Fruit fly (Drosophila melanogaster): ENCODE measurements around the gene Cbl.

The Cbl gene

DNA sequence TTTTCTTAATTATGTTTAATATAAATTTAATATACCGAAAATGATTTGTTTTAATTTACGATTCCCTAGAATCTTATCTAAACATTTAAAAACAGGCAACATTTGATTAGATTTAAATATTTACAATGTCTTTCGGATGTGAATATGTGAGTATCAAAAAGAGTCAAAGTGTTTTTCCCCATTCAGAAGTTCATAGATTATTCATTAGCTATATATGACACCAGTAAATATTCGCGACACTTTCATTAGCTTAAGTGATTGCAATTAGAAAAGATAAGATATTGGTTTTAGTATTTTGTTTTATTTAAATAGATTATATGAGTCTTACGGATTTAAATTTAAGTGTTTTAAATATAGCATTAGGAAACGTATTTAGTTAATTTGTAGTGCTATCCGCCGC lies 30.6 kb upstream of the Cbl start:
- no peak for TF ChIP-seq cnc (optimal IDR thresholded peaks at IDR 0.05)
- TF ChIP-seq Clk (GFP tag; optimal IDR thresholded peaks at IDR 0.05), result no peak
- no peak for TF ChIP-seq bab1 (GFP tag; optimal IDR thresholded peaks at IDR 0.05)
- no peak for TF ChIP-seq toe (GFP tag; optimal IDR thresholded peaks at IDR 0.05)
- TF ChIP-seq CG11617 (GFP tag; optimal IDR thresholded peaks at IDR 0.05), result no peak
- TF ChIP-seq ovo (GFP tag; optimal IDR thresholded peaks at IDR 0.05), result no peak
- TF ChIP-seq kay (GFP tag; ENCODE audit: borderline replicate concordance), result no peak
- TF ChIP-seq CG7101 (tag; optimal IDR thresholded peaks at IDR 0.05), result no peak
- no peak for TF ChIP-seq CG7045 (GFP tag; optimal IDR thresholded peaks at IDR 0.05)
- no peak for TF ChIP-seq CG5204 (GFP tag; optimal IDR thresholded peaks at IDR 0.05)
- TF ChIP-seq Hr96 (GFP tag; optimal IDR thresholded peaks at IDR 0.05), result no peak
- TF ChIP-seq CG1620 (GFP tag; optimal IDR thresholded peaks at IDR 0.05), result no peak
- TF ChIP-seq Mnt (GFP tag; optimal IDR thresholded peaks at IDR 0.05), result no peak
- TF ChIP-seq tj (GFP tag; optimal IDR thresholded peaks at IDR 0.05), result no peak
- TF ChIP-seq CG14711 (tag; optimal IDR thresholded peaks at IDR 0.05), result no peak
- TF ChIP-seq CG12768 (GFP tag; optimal IDR thresholded peaks at IDR 0.05), result no peak
- TF ChIP-seq cic (GFP tag; optimal IDR thresholded peaks at IDR 0.05), result no peak
- TF ChIP-seq Crg-1 (GFP tag; optimal IDR thresholded peaks at IDR 0.05), result no peak
- no peak for TF ChIP-seq pad (GFP tag; optimal IDR thresholded peaks at IDR 0.05)
- no peak for TF ChIP-seq CG33017 (tag; optimal IDR thresholded peaks at IDR 0.05)

DNA sequence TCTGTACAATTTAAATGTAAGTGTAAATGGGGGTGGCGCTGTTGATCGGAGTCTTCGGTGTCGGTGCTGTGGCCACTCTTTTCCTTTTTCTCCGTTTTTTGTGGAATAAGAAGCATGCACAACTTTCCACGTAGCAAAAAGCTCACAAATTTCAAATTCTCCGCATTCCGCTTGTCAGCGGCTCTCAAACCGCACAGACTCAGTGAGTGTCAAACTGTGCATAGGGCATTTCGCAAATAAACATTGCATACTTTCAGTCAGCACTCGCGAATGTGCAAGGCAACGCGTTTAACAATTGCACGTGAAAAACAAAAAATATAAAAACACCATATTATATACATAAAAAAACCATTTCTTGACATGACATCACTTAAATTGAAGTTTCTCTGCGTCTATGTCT lies 29.8 kb upstream of the Cbl start:
- TF ChIP-seq Crg-1 (GFP tag; optimal IDR thresholded peaks at IDR 0.05), result no peak
- TF ChIP-seq CG14711 (tag; optimal IDR thresholded peaks at IDR 0.05), result no peak
- TF ChIP-seq CG1620 (GFP tag; optimal IDR thresholded peaks at IDR 0.05), result no peak
- TF ChIP-seq cnc (optimal IDR thresholded peaks at IDR 0.05), result no peak
- TF ChIP-seq Clk (GFP tag; optimal IDR thresholded peaks at IDR 0.05), result no peak
- no peak for TF ChIP-seq Mnt (GFP tag; optimal IDR thresholded peaks at IDR 0.05)
- TF ChIP-seq pad (GFP tag; optimal IDR thresholded peaks at IDR 0.05), result no peak
- no peak for TF ChIP-seq CG5204 (GFP tag; optimal IDR thresholded peaks at IDR 0.05)
- TF ChIP-seq CG7045 (GFP tag; optimal IDR thresholded peaks at IDR 0.05), result no peak

DNA sequence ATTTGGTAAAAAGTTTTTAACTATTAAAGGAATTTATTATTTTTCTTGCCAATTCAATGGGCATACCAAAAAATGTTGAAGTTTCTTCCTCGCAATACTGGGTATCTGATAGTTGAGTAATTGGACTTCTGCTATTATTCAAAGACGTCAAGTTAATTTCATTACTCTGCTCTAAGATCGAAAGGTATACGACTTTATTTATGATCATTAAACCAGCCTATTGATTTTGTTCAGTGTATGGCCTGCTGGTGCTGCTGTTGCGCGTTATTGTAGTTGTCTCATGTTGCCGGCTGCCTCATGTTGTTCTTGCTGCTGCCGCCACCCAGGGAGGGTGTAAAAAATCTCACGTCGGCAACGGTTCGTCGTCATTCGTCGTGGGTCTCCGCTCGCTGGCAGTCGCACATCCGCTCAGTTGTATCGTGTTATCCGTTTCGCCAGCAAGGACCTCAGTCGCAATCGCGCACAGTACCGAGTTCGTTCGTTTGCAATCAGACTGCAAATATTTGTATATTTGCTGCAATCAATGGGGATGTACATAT lies 29.1 kb upstream of the Cbl start, which contains the start of gene CG7120:
TSS of gene CG7120 (plus strand) at position 371 of the 539 bp plus-strand sequence.
- TF ChIP-seq CG7101 (tag; optimal IDR thresholded peaks at IDR 0.05), result no peak
- TF ChIP-seq cic (GFP tag; optimal IDR thresholded peaks at IDR 0.05), result peak; percentile 2
- TF ChIP-seq CG1620 (GFP tag; optimal IDR thresholded peaks at IDR 0.05), result no peak
- TF ChIP-seq Hr96 (GFP tag; optimal IDR thresholded peaks at IDR 0.05), result peak; percentile 8
- no peak for TF ChIP-seq CG11617 (GFP tag; optimal IDR thresholded peaks at IDR 0.05)

DNA sequence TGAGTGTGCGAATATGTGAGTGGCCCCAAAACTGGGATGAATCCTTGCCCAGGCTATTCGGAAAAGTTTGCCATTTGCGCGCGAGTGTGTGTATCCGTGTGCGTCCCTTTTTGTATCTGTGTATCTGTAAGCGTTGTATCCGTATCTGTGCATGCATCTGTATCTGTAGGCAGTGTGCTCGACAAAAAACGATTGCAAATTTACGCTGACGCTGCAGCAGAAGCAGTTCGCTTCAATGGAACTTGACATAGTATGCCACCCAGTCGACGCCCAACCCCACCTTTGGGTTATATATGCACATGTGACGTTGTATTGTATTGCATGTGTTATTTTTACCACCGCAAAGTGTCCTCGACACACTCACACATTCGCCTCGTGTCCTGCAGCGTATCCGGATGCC lies 28.6 kb upstream of the Cbl start:
- TF ChIP-seq CG14711 (tag; optimal IDR thresholded peaks at IDR 0.05) (no peak), CG12768 (GFP tag; optimal IDR thresholded peaks at IDR 0.05) (no peak), tj (GFP tag; optimal IDR thresholded peaks at IDR 0.05) (peak; percentile 95), CG7045 (GFP tag; optimal IDR thresholded peaks at IDR 0.05) (no peak), pad (GFP tag; optimal IDR thresholded peaks at IDR 0.05) (no peak), Mnt (GFP tag; optimal IDR thresholded peaks at IDR 0.05) (no peak), CG11617 (GFP tag; optimal IDR thresholded peaks at IDR 0.05) (no peak)

DNA sequence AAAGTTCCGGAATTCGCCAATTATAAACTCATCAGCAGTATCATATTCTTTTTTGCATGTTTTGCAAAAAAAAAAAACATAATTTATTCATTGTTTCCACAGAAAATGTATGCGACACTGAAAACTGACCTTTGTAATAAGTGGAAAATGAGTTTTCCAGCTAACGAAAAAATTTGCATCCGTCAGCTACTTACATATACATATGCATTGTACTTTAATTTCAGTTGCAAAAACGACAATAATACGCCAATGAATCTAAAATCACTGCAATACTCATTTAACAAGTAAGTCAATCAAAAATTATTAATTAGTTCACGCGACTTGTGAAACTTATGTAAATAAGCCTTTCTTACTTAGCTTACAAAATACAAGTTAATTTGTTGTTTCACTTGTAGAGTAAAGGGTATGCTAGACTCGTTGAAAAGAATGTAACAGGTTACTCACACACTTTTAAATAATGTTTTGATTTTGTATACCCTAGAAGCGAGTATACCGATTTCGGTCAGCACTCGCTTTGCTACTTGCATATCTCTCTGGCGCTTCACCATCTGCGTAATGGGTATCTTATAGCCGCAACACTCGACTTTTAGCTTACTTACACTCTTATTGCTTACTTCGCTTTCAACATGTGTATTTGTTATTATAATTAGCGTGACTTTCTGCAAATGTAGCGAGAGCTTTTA lies 25.9 kb upstream of the Cbl start:
- TF ChIP-seq CG5204 (GFP tag; optimal IDR thresholded peaks at IDR 0.05) (peak; percentile 48), CG33017 (tag; optimal IDR thresholded peaks at IDR 0.05) (peak; percentile 85), Mnt (GFP tag; optimal IDR thresholded peaks at IDR 0.05) (no peak), bab1 (GFP tag; optimal IDR thresholded peaks at IDR 0.05) (peak; percentile 96), Hr96 (GFP tag; optimal IDR thresholded peaks at IDR 0.05) (no peak), Clk (GFP tag; optimal IDR thresholded peaks at IDR 0.05) (no peak), pad (GFP tag; optimal IDR thresholded peaks at IDR 0.05) (peak; percentile 71), CG12768 (GFP tag; optimal IDR thresholded peaks at IDR 0.05) (peak; percentile 74), CG1620 (GFP tag; optimal IDR thresholded peaks at IDR 0.05) (peak; percentile 48), tj (GFP tag; optimal IDR thresholded peaks at IDR 0.05) (peak; percentile 95), CG11617 (GFP tag; optimal IDR thresholded peaks at IDR 0.05) (peak; percentile 68), toe (GFP tag; optimal IDR thresholded peaks at IDR 0.05) (no peak), kay (GFP tag; ENCODE audit: borderline replicate concordance) (peak; percentile 21), Crg-1 (GFP tag; optimal IDR thresholded peaks at IDR 0.05) (peak; percentile 60), CG7101 (tag; optimal IDR thresholded peaks at IDR 0.05) (peak; percentile 87), CG14711 (tag; optimal IDR thresholded peaks at IDR 0.05) (peak; percentile 86), cic (GFP tag; optimal IDR thresholded peaks at IDR 0.05) (peak; percentile 36), CG7045 (GFP tag; optimal IDR thresholded peaks at IDR 0.05) (peak; percentile 13)

DNA sequence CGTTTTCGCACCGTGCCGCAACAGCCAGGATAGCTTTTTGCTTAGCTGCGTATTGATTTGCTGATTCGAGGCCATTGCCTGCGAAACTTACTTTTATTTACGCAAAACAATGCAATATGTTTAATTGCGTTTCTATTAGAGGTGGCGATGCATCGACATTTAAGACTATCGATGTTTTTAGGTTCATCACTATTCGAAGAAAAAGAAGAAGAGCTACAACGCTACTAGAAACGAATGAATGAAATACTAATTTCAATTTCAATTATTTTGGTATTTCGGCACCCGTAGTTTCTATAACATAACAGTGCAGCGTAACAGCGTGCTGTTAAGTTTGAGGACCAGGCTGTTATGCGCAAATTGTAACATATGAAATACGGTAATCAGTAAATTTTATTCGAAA lies 19.6 kb upstream of the Cbl start, which contains the start of the genes Tpt, mkg-p and CG13667:
TSS of gene Tpt (minus strand) at position 155 of the 400 bp plus-strand sequence.
TSS of gene mkg-p (minus strand) at position 155 of the 400 bp plus-strand sequence.
TSS of gene CG13667 (plus strand) at position 332 of the 400 bp plus-strand sequence.
- TF ChIP-seq bab1 (GFP tag; optimal IDR thresholded peaks at IDR 0.05) (peak; percentile 52), cic (GFP tag; optimal IDR thresholded peaks at IDR 0.05) (peak; percentile 55), Mnt (GFP tag; optimal IDR thresholded peaks at IDR 0.05) (peak; percentile 43), CG1620 (GFP tag; optimal IDR thresholded peaks at IDR 0.05) (no peak)
